Fruit fly (Drosophila melanogaster): ENCODE data around the gene CG34012.
A peak's percentile ranks its signal among the peaks of the same experiment; 100 is the strongest.

The CG34012 gene

dm6 chr3L:11089805-11090440 is 19.4 kb downstream of the CG34012 start (continued):
- 0 out of 3 replicates have a peak, but pooled peaks have one; percentile 37 for TF ChIP-seq CG2889 (GFP tag; IDR thresholded peaks at IDR 0.05)
- TF ChIP-seq crol (GFP tag; IDR thresholded peaks at IDR 0.05) = no peak
- peak; percentile 62 for TF ChIP-seq D19B (GFP tag; optimal IDR thresholded peaks at IDR 0.05)
- peak; percentile 80 for TF ChIP-seq caup (GFP tag; optimal IDR thresholded peaks at IDR 0.05; ENCODE audit: severe bottlenecking)
- TF ChIP-seq CG15269 (tag; optimal IDR thresholded peaks at IDR 0.05) = peak; percentile 95
- TF ChIP-seq CG12744 (GFP tag; optimal IDR thresholded peaks at IDR 0.05) = peak; percentile 64
- peak; percentile 49 for TF ChIP-seq CG4730 (GFP tag; IDR thresholded peaks at IDR 0.05)
- peak; percentile 87 for TF ChIP-seq tin (GFP tag; optimal IDR thresholded peaks at IDR 0.05)
- peak; percentile 61 for TF ChIP-seq CG15073 (GFP tag; optimal IDR thresholded peaks at IDR 0.05)
- peak; percentile 90 for TF ChIP-seq org-1 (GFP tag; optimal IDR thresholded peaks at IDR 0.05)
- TF ChIP-seq tio (GFP tag; optimal IDR thresholded peaks at IDR 0.05) = peak; percentile 95
- TF ChIP-seq CG10462 (GFP tag; optimal IDR thresholded peaks at IDR 0.05) = peak; percentile 92
- no peak for TF ChIP-seq cad (GFP tag; optimal IDR thresholded peaks at IDR 0.05)
- TF ChIP-seq CG4854 (GFP tag; optimal IDR thresholded peaks at IDR 0.05) = peak; percentile 73
- peak; percentile 59 for TF ChIP-seq gce (GFP tag; IDR thresholded peaks at IDR 0.05)
- TF ChIP-seq mld (GFP tag; IDR thresholded peaks at IDR 0.05; ENCODE audit: partially characterized antibody) = no peak
- no peak for TF ChIP-seq Dp (GFP tag; optimal IDR thresholded peaks at IDR 0.05)
- peak; percentile 91 for TF ChIP-seq gcm2 (GFP tag; optimal IDR thresholded peaks at IDR 0.05)
- TF ChIP-seq ase (GFP tag; IDR thresholded peaks at IDR 0.05) = peak; percentile 43
- TF ChIP-seq CG10543 (GFP tag; optimal IDR thresholded peaks at IDR 0.05) = peak; percentile 65
- 0 out of 3 replicates have a peak, but pooled peaks have one; percentile 39 for TF ChIP-seq C15 (GFP tag; IDR thresholded peaks at IDR 0.05)
- TF ChIP-seq CG15696 (tag; optimal IDR thresholded peaks at IDR 0.05) = peak; percentile 93
- peak; percentile 94 for TF ChIP-seq CG4424 (GFP tag; optimal IDR thresholded peaks at IDR 0.05)
- TF ChIP-seq CG10267 (tag; optimal IDR thresholded peaks at IDR 0.05) = peak; percentile 88
- peak; percentile 21; the same call in 1 of the 2 replicates for TF ChIP-seq gt (GFP tag; IDR thresholded peaks at IDR 0.05)
- TF ChIP-seq CG7556 (GFP tag; optimal IDR thresholded peaks at IDR 0.05) = peak; percentile 98
- TF ChIP-seq cg (GFP tag; optimal IDR thresholded peaks at IDR 0.05) = peak; percentile 54
- peak; percentile 22; the same call in 1 of the 2 replicates for TF ChIP-seq aop (GFP tag; IDR thresholded peaks at IDR 0.05)
- peak; percentile 86 for TF ChIP-seq CG16815 (GFP tag; optimal IDR thresholded peaks at IDR 0.05)
- TF ChIP-seq Bteb2 (GFP tag; optimal IDR thresholded peaks at IDR 0.05) = peak; percentile 82
- TF ChIP-seq CG13424 (tag; optimal IDR thresholded peaks at IDR 0.05) = peak; percentile 94
- peak; percentile 54 for TF ChIP-seq H2.0 (GFP tag; IDR thresholded peaks at IDR 0.05)
- peak; percentile 71 for TF ChIP-seq mam (GFP tag; optimal IDR thresholded peaks at IDR 0.05)
- TF ChIP-seq CG12155 (GFP tag; optimal IDR thresholded peaks at IDR 0.05) = peak; percentile 84
- peak; percentile 97 for TF ChIP-seq Oli (tag; optimal IDR thresholded peaks at IDR 0.05)
- peak; percentile 77 for TF ChIP-seq Side (GFP tag; optimal IDR thresholded peaks at IDR 0.05)
- TF ChIP-seq trh (GFP tag; optimal IDR thresholded peaks at IDR 0.05) = peak; percentile 76
- 0 out of 3 replicates have a peak, but pooled peaks have one; percentile 73 for TF ChIP-seq jigr1 (GFP tag; IDR thresholded peaks at IDR 0.05)
- peak; percentile 94 for TF ChIP-seq CG30403 (GFP tag; optimal IDR thresholded peaks at IDR 0.05)
- TF ChIP-seq chif (GFP tag; optimal IDR thresholded peaks at IDR 0.05) = peak; percentile 83
- TF ChIP-seq CG31224 (GFP tag; IDR thresholded peaks at IDR 0.05) = 0 out of 2 replicates have a peak, but pooled peaks have one; percentile 32
- peak; percentile 96 for TF ChIP-seq gem (tag; optimal IDR thresholded peaks at IDR 0.05)
- 0 out of 4 replicates have a peak, but pooled peaks have one; percentile 25 for TF ChIP-seq Dll (GFP tag; IDR thresholded peaks at IDR 0.05; ENCODE audit: partially characterized antibody)
- peak; percentile 87 for TF ChIP-seq NC2α (GFP tag; optimal IDR thresholded peaks at IDR 0.05)
- TF ChIP-seq CrebB (tag; optimal IDR thresholded peaks at IDR 0.05) = peak; percentile 26
- TF ChIP-seq CG14965 (GFP tag; optimal IDR thresholded peaks at IDR 0.05; ENCODE audit: borderline replicate concordance) = peak; percentile 65
- TF ChIP-seq toy (GFP tag; IDR thresholded peaks at IDR 0.05) = 0 out of 2 replicates have a peak, but pooled peaks have one; percentile 8
- peak; percentile 44; the same call in 1 of the 2 replicates for TF ChIP-seq slbo (GFP tag; IDR thresholded peaks at IDR 0.05)
- peak; percentile 67 for TF ChIP-seq da (GFP tag; optimal IDR thresholded peaks at IDR 0.05)
